Fruit fly (Drosophila melanogaster) whole organism, adult: ENCODE data around the gene P5CDh1.
A peak's percentile ranks its signal among the peaks of the same experiment; 100 is the strongest.

ENCODE experiments used
- CG11617 ChIP-seq: fragments of 200-800 bp; sonication (Bioruptor generic); optimal IDR thresholded peaks from 2 replicates; lab custom pipeline; 2017; ENCODE audit warnings: mild to moderate bottlenecking, missing biosample characterization, missing genetic modification reagents, missing genetic modification characterization
- CG12768 ChIP-seq: fragments of 200-800 bp; sonication (Bioruptor generic); optimal IDR thresholded peaks from 2 replicates; lab custom pipeline; 2017; ENCODE audit warnings: missing biosample characterization, missing genetic modification characterization, mild to moderate bottlenecking, moderate library complexity, missing genetic modification reagents
- CG33017 ChIP-seq: fragments of 200-800 bp; sonication (Bioruptor generic); optimal IDR thresholded peaks from 2 replicates; lab custom pipeline; 2018; ENCODE audit warnings: missing biosample characterization, mild to moderate bottlenecking, missing genetic modification characterization, moderate library complexity
- CG5204 ChIP-seq: fragments of 200-800 bp; sonication (Bioruptor generic); optimal IDR thresholded peaks from 2 replicates; lab custom pipeline; 2016; ENCODE audit warnings: missing biosample characterization, missing genetic modification characterization
- CG7101 ChIP-seq: fragments of 200-800 bp; sonication (Bioruptor generic); optimal IDR thresholded peaks from 2 replicates; lab custom pipeline; 2018; ENCODE audit warnings: missing biosample characterization, mild to moderate bottlenecking, missing genetic modification characterization, moderate library complexity
- Crg-1 ChIP-seq: fragments of 200-800 bp; sonication (Bioruptor generic); optimal IDR thresholded peaks from 2 replicates; lab custom pipeline; 2016; ENCODE audit warnings: missing biosample characterization, missing genetic modification characterization
- Hr96 ChIP-seq: fragments of 200-800 bp; sonication (Bioruptor generic); optimal IDR thresholded peaks from 2 replicates; lab custom pipeline; 2016; ENCODE audit warnings: missing biosample characterization, missing genetic modification characterization
- Mnt ChIP-seq: fragments of 200-800 bp; sonication (Bioruptor generic); optimal IDR thresholded peaks from 2 replicates; lab custom pipeline; 2016; ENCODE audit warnings: missing biosample characterization, mild to moderate bottlenecking, missing genetic modification characterization
- bab1 ChIP-seq: fragments of 200-800 bp; sonication (Bioruptor generic); optimal IDR thresholded peaks from 3 replicates; lab custom pipeline; 2019; ENCODE audit warnings: missing biosample characterization, mild to moderate bottlenecking, missing genetic modification characterization, moderate library complexity
- cnc ChIP-seq, 2 experiments: fragments of >200 bp; optimal IDR thresholded peaks; 2 replicates each; lab custom pipeline; 2017
- pad ChIP-seq: fragments of 200-800 bp; sonication (Bioruptor generic); optimal IDR thresholded peaks from 3 replicates; lab custom pipeline; 2017; ENCODE audit warnings: missing biosample characterization, missing genetic modification characterization, mild to moderate bottlenecking, moderate library complexity, missing genetic modification reagents

DNA sequence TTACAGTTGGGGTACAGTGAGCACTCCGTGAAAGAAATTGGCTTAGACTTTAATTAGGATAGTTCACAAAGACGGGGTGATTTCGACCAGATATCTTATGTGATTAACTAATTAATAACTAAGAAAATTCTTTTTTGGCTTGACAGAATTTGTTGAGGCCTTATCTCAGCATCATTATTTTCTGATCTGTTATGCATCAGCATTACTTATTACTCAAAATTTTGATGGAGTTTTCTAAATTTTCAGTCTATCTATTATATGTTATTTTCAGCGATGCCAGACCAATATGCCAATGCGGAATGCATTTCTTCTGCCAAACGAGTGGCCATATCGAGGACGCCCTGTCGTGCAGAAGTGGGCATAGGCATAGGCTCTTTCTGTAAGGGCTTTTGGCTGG lies 42.5 kb upstream of the P5CDh1 start:
- no peak for TF ChIP-seq Hr96 (GFP tag; lab: Kevin White, UChicago)
- peak; percentile 24 for TF ChIP-seq CG11617 (GFP tag; lab: Kevin White, UChicago)
- no peak for TF ChIP-seq Crg-1 (GFP tag; lab: Kevin White, UChicago)
- TF ChIP-seq CG7101 (tag; lab: Kevin White, UChicago): no peak
- no peak for TF ChIP-seq CG12768 (GFP tag; lab: Kevin White, UChicago)
- TF ChIP-seq pad (GFP tag; lab: Kevin White, UChicago): no peak
- TF ChIP-seq cnc (optimal IDR thresholded peaks at IDR 0.05; lab: Kevin White, UChicago): no peak
- no peak for TF ChIP-seq Mnt (GFP tag; lab: Kevin White, UChicago)
- no peak for TF ChIP-seq bab1
- peak; percentile 21 for TF ChIP-seq CG5204
- TF ChIP-seq CG33017 (tag; lab: Kevin White, UChicago): peak; percentile 24
